Worm (Caenorhabditis elegans) whole organism, midembryonic: ENCODE data around the gene metl-9.

Source experiments
- cog-1 ChIP-seq: sonication (generic microtip); optimal IDR thresholded peaks from 2 replicates; lab custom pipeline; 2016; ENCODE audit warnings: missing genetic modification characterization, missing compliant biosample characterization
- flt-1 ChIP-seq: fragments of 200-800 bp; sonication (Bioruptor generic); IDR thresholded peaks from 2 replicates; pipeline ENCODE4 v1.3.6; 2022; ENCODE audit warnings: missing genetic modification characterization, missing compliant biosample characterization
- klf-2 ChIP-seq: fragments of 200-800 bp; sonication (Bioruptor generic); conservative IDR thresholded peaks from 2 replicates; pipeline ENCODE4 v1.3.6; 2022; ENCODE audit warnings: missing genetic modification reagents, missing genetic modification characterization, missing compliant biosample characterization
- ref-1 ChIP-seq: fragments of 200-800 bp; sonication (Bioruptor generic); conservative IDR thresholded peaks from 2 replicates; pipeline ENCODE4 v1.3.6; 2022; ENCODE audit warnings: missing genetic modification reagents, missing genetic modification characterization, missing compliant biosample characterization
- tab-1 ChIP-seq: fragments of 200-800 bp; sonication (Bioruptor generic); IDR thresholded peaks from 2 replicates; pipeline ENCODE4 v1.3.6; 2022; ENCODE audit warnings: missing genetic modification characterization, missing compliant biosample characterization
- ztf-29 ChIP-seq: fragments of 200-800 bp; sonication (Bioruptor generic); IDR thresholded peaks from 2 replicates; pipeline ENCODE4 v1.3.6; 2022; ENCODE audit warnings: missing genetic modification reagents, missing genetic modification characterization, missing compliant biosample characterization

DNA sequence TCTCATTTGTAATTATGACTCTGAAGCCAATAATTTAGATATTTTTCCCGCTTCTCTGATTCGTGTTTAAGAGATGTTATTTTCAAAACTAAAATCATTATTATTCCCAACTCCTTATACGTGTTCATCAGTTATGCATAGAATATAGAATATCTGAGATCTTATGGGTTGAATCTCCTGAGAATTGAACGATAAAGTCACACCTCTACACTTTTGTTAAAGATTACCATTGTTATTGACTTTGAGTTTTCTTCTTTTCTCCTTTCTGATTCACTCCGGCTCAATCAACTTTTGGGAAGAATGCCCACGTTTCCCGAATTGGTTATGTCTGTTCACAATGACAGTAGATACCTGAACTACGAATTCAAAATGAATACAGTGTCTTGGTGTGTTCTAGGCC lies 924 bp upstream of the metl-9 start, which contains the start of gene sru-48:
- TF ChIP-seq tab-1 (no peak), klf-2 (GFP tag; lab: Robert Waterston, UW) (no peak), flt-1 (no peak), cog-1 (tag; lab: Kevin White, UChicago) (no peak), ref-1 (GFP tag; lab: Robert Waterston, UW) (no peak), ztf-29 (GFP tag; lab: Robert Waterston, UW) (no peak)
